Fruit fly (Drosophila melanogaster): ENCODE measurements around the gene Paip2.

Gene Paip2

DNA sequence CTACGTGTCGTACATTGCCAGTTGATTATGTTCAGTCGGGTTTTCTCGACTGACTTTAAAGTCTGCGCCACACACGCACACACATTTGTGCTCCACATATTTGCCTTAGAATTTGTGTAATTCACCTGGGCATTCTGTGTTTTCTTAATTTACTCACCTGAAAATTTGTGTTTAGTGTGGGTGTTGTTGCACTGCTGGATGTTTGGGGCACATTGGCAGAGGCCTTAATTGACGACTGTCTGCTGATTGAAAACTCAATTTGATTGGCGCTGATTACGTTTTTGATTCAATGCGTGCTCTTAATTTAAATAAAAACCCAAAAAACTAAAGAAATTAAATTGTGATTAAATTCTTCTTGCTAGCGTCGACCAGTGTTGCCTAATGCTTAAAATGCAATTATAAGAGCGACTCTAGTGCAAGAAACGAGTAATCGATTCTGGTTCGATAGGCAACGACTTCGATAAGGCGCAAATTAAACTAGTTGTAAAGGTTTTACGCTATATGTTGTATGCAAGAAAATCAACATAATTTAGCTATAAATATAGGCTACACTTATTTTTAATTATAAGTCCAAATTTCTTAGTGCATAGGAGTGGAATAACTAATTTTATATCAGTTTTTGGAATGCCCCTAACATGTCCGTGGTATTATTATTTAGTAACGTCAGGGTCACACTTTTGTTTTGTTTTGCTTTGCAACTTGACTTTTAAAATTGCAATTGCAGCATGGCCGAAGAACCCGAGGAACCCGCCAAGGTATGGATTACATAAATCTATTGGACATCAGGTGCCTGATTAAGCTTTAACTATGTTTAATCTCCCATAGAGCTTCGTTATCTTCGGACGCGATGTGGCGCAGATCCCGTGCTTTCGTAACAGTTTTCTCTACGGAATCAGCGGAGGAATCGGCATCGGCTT is 49.9 kb downstream of the Paip2 start, which contains the start of the genes CG46281 and CG46280 (continued):
- peak; percentile 23 for TF ChIP-seq Bdp1 (GFP tag; optimal IDR thresholded peaks at IDR 0.05)
- TF ChIP-seq repo (GFP tag; optimal IDR thresholded peaks at IDR 0.05) = peak; percentile 9
- peak; percentile 74; the same call in 3 of the 4 replicates for TF ChIP-seq Dll (GFP tag; IDR thresholded peaks at IDR 0.05; ENCODE audit: partially characterized antibody)
- TF ChIP-seq cad (GFP tag; optimal IDR thresholded peaks at IDR 0.05) = no peak
- TF ChIP-seq BEAF-32 (GFP tag; optimal IDR thresholded peaks at IDR 0.05) = peak; percentile 68
- TF ChIP-seq insv (GFP tag; optimal IDR thresholded peaks at IDR 0.05) = peak in 1 of 2 experiments; percentile 12
- no peak for TF ChIP-seq slou (GFP tag; optimal IDR thresholded peaks at IDR 0.05)
- peak; percentile 97 for TF ChIP-seq stwl (tag; optimal IDR thresholded peaks at IDR 0.05)
- peak; percentile 32; the same call in 1 of the 3 replicates for TF ChIP-seq CG14860 (GFP tag; IDR thresholded peaks at IDR 0.05; ENCODE audit: partially characterized antibody)
- TF ChIP-seq CG17612 (GFP tag; IDR thresholded peaks at IDR 0.05) = no peak
- peak; percentile 74 for TF ChIP-seq Sry-δ (GFP tag; optimal IDR thresholded peaks at IDR 0.05)
- peak; percentile 66 for TF ChIP-seq Sin3A (optimal IDR thresholded peaks at IDR 0.05)
- peak; percentile 47 for TF ChIP-seq CG9609 (GFP tag; optimal IDR thresholded peaks at IDR 0.05)
- peak; percentile 24 for TF ChIP-seq Camta (GFP tag; optimal IDR thresholded peaks at IDR 0.05)
- peak; percentile 50 for TF ChIP-seq Xbp1 (GFP tag; optimal IDR thresholded peaks at IDR 0.05)
- peak; percentile 20 for TF ChIP-seq Fer1 (GFP tag; optimal IDR thresholded peaks at IDR 0.05)
- peak; percentile 52 for TF ChIP-seq Max (GFP tag; optimal IDR thresholded peaks at IDR 0.05)
- TF ChIP-seq Myb (GFP tag; optimal IDR thresholded peaks at IDR 0.05) = peak; percentile 20
- peak; percentile 70 for TF ChIP-seq CG12659 (GFP tag; optimal IDR thresholded peaks at IDR 0.05)
- TF ChIP-seq sens (GFP tag) = peak; percentile 93
- TF ChIP-seq trem (tag; optimal IDR thresholded peaks at IDR 0.05) = peak; percentile 76
- TF ChIP-seq Dbx (GFP tag; IDR thresholded peaks at IDR 0.05) = no peak
- TF ChIP-seq CG30403 (GFP tag; optimal IDR thresholded peaks at IDR 0.05) = peak; percentile 46
- peak; percentile 43 for TF ChIP-seq nerfin-1 (tag; optimal IDR thresholded peaks at IDR 0.05)
- TF ChIP-seq CG3838 (GFP tag; optimal IDR thresholded peaks at IDR 0.05) = no peak
- peak; percentile 34 for TF ChIP-seq pum (GFP tag; optimal IDR thresholded peaks at IDR 0.05)
- TF ChIP-seq dmrt11E (tag; optimal IDR thresholded peaks at IDR 0.05) = peak; percentile 19
- peak; percentile 27 for TF ChIP-seq CG13424 (tag; optimal IDR thresholded peaks at IDR 0.05)
- peak; percentile 35 for TF ChIP-seq HmgZ (tag; optimal IDR thresholded peaks at IDR 0.05)
- TF ChIP-seq CG6791 (GFP tag; IDR thresholded peaks at IDR 0.05; ENCODE audit: partially characterized antibody) = peak; percentile 54; the same call in 2 of the 3 replicates
- no peak for TF ChIP-seq CG7271 (tag; optimal IDR thresholded peaks at IDR 0.05)
- TF ChIP-seq disco-r (GFP tag; optimal IDR thresholded peaks at IDR 0.05) = peak; percentile 2
- peak; percentile 39; the same call in 1 of the 2 replicates for TF ChIP-seq amos (GFP tag; IDR thresholded peaks at IDR 0.05; ENCODE audit: partially characterized antibody)
- peak; percentile 16; the same call in 1 of the 2 replicates for TF ChIP-seq sob (GFP tag; IDR thresholded peaks at IDR 0.05)
- no peak for TF ChIP-seq sd (tag; optimal IDR thresholded peaks at IDR 0.05)
- no peak for TF ChIP-seq ro (GFP tag; IDR thresholded peaks at IDR 0.05)
- no peak for TF ChIP-seq twi (tag; optimal IDR thresholded peaks at IDR 0.05)
- peak; percentile 95 for TF ChIP-seq CG2116 (GFP tag; optimal IDR thresholded peaks at IDR 0.05)
- peak in 1 of 2 experiments; percentile 68 for TF ChIP-seq tll (GFP tag; optimal IDR thresholded peaks at IDR 0.05)
- no peak for TF ChIP-seq Hr78 (GFP tag; optimal IDR thresholded peaks at IDR 0.05)
- TF ChIP-seq CG12299 (tag; optimal IDR thresholded peaks at IDR 0.05) = peak; percentile 18
- peak; percentile 24 for TF ChIP-seq Hr3 (GFP tag; optimal IDR thresholded peaks at IDR 0.05)
- no peak for TF ChIP-seq CG6254 (GFP tag; optimal IDR thresholded peaks at IDR 0.05)
- no peak for TF ChIP-seq tgo (GFP tag; IDR thresholded peaks at IDR 0.05)
- TF ChIP-seq lbe (GFP tag; optimal IDR thresholded peaks at IDR 0.05) = peak; percentile 15
- TF ChIP-seq CG31388 (GFP tag; optimal IDR thresholded peaks at IDR 0.05) = no peak
- TF ChIP-seq vvl (GFP tag; IDR thresholded peaks at IDR 0.05) = 0 out of 2 replicates have a peak, but pooled peaks have one; percentile 18
- TF ChIP-seq CG1603 (tag; optimal IDR thresholded peaks at IDR 0.05) = no peak
